Worm (Caenorhabditis elegans) whole organism, late embryonic: ENCODE data around the gene pdi-1.

Source experiments
- K02D7.2 ChIP-seq: sonication (generic microtip); optimal IDR thresholded peaks from 2 replicates; lab custom pipeline; 2017; ENCODE audit warnings: mild to moderate bottlenecking, missing genetic modification characterization, missing compliant biosample characterization
- K09A11.1 ChIP-seq: sonication (generic microtip); optimal IDR thresholded peaks from 2 replicates; lab custom pipeline; 2017; ENCODE audit warnings: antibody characterized with exemption, mild to moderate bottlenecking, missing genetic modification characterization, missing compliant biosample characterization; ENCODE audit not compliant: insufficient read depth
- T23F11.4 ChIP-seq: fragments of 200-800 bp; sonication (Bioruptor generic); optimal IDR thresholded peaks from 2 replicates; lab custom pipeline; 2018; ENCODE audit warnings: mild to moderate bottlenecking, missing genetic modification characterization, missing compliant biosample characterization
- ceh-14 ChIP-seq: sonication (generic microtip); optimal IDR thresholded peaks from 2 replicates; lab custom pipeline; 2016; ENCODE audit warnings: missing genotype, missing genetic modification characterization, missing compliant biosample characterization
- ceh-18 ChIP-seq: sonication (generic microtip); optimal IDR thresholded peaks from 2 replicates; lab custom pipeline; 2016; ENCODE audit warnings: missing genetic modification characterization, missing compliant biosample characterization
- ceh-19 ChIP-seq: fragments of 200-800 bp; sonication (Bioruptor generic); optimal IDR thresholded peaks from 2 replicates; lab custom pipeline; 2018; ENCODE audit warnings: mild to moderate bottlenecking, missing genetic modification characterization, missing compliant biosample characterization
- ceh-30 ChIP-seq: fragments of 150-350 bp; optimal IDR thresholded peaks from 2 replicates; lab custom pipeline; 2014; ENCODE audit warnings: missing biosample characterization, missing genetic modification characterization
- ceh-34 ChIP-seq: sonication (generic microtip); optimal IDR thresholded peaks from 2 replicates; lab custom pipeline; 2016; ENCODE audit warnings: mild to moderate bottlenecking, missing genetic modification characterization, missing compliant biosample characterization
- ceh-45 ChIP-seq: fragments of 200-800 bp; sonication (Bioruptor generic); IDR thresholded peaks from 2 replicates; pipeline ENCODE4 v1.3.6; 2022; ENCODE audit warnings: missing genetic modification reagents, missing genetic modification characterization, missing compliant biosample characterization
- ceh-48 ChIP-seq: sonication (generic microtip); optimal IDR thresholded peaks from 2 replicates; lab custom pipeline; 2016; ENCODE audit warnings: missing genetic modification characterization, inconsistent platforms, missing compliant biosample characterization
- ceh-6 ChIP-seq: fragments of 200-800 bp; sonication (Bioruptor generic); optimal IDR thresholded peaks from 2 replicates; lab custom pipeline; 2018; ENCODE audit warnings: mild to moderate bottlenecking, missing genetic modification characterization, missing compliant biosample characterization
- ceh-9 ChIP-seq: sonication (generic microtip); optimal IDR thresholded peaks from 2 replicates; lab custom pipeline; 2016; ENCODE audit warnings: mild to moderate bottlenecking, missing genetic modification characterization, inconsistent platforms, missing compliant biosample characterization
- dmd-4 ChIP-seq: sonication (generic microtip); optimal IDR thresholded peaks from 2 replicates; lab custom pipeline; 2016; ENCODE audit warnings: borderline replicate concordance, missing genetic modification characterization, missing compliant biosample characterization
- elt-2 ChIP-seq: sonication (generic microtip); optimal IDR thresholded peaks from 2 replicates; lab custom pipeline; 2016; ENCODE audit warnings: missing genetic modification reagents, missing genetic modification characterization, missing compliant biosample characterization
- ets-4 ChIP-seq: sonication (generic microtip); optimal IDR thresholded peaks from 2 replicates; lab custom pipeline; 2016; ENCODE audit warnings: missing genetic modification characterization, missing compliant biosample characterization
- fkh-10 ChIP-seq: fragments of 150-350 bp; optimal IDR thresholded peaks from 2 replicates; lab custom pipeline; 2014; ENCODE audit warnings: missing biosample characterization, missing genetic modification reagents, missing genetic modification characterization
- fkh-6 ChIP-seq: sonication (generic microtip); optimal IDR thresholded peaks from 2 replicates; lab custom pipeline; 2016; ENCODE audit warnings: missing genetic modification characterization, missing compliant biosample characterization
- hlh-13 ChIP-seq: fragments of 200-800 bp; sonication (Bioruptor generic); optimal IDR thresholded peaks from 2 replicates; lab custom pipeline; 2018; ENCODE audit warnings: mild to moderate bottlenecking, missing genetic modification characterization, missing compliant biosample characterization
- hlh-15 ChIP-seq: sonication (generic microtip); optimal IDR thresholded peaks from 2 replicates; lab custom pipeline; 2016; ENCODE audit warnings: missing genetic modification characterization, missing compliant biosample characterization
- hlh-30 ChIP-seq: sonication (generic microtip); optimal IDR thresholded peaks from 2 replicates; lab custom pipeline; 2017; ENCODE audit warnings: antibody characterized with exemption, missing genetic modification characterization, missing compliant biosample characterization; ENCODE audit not compliant: insufficient read depth
- hlh-8 ChIP-seq: sonication (generic microtip); optimal IDR thresholded peaks from 2 replicates; lab custom pipeline; 2016; ENCODE audit warnings: missing genotype, missing genetic modification characterization, missing compliant biosample characterization
- lim-6 ChIP-seq: sonication (generic microtip); optimal IDR thresholded peaks from 2 replicates; lab custom pipeline; 2016; ENCODE audit warnings: missing genetic modification characterization, missing compliant biosample characterization
- nhr-11 ChIP-seq: fragments of 150-350 bp; optimal IDR thresholded peaks from 2 replicates; lab custom pipeline; 2014; ENCODE audit warnings: missing biosample characterization, missing genetic modification characterization
- odd-2 ChIP-seq: sonication (generic microtip); optimal IDR thresholded peaks from 2 replicates; lab custom pipeline; 2017; ENCODE audit warnings: antibody characterized with exemption, mild to moderate bottlenecking, missing genetic modification characterization, missing compliant biosample characterization
- pag-3 ChIP-seq: sonication (generic microtip); optimal IDR thresholded peaks from 2 replicates; lab custom pipeline; 2016; ENCODE audit warnings: missing compliant biosample characterization, missing genetic modification characterization, borderline replicate concordance
- pha-2 ChIP-seq: sonication (generic microtip); optimal IDR thresholded peaks from 2 replicates; lab custom pipeline; 2017; ENCODE audit warnings: mild to moderate bottlenecking, missing genetic modification characterization, missing compliant biosample characterization
- pqm-1 ChIP-seq: sonication (generic microtip); optimal IDR thresholded peaks from 2 replicates; lab custom pipeline; 2016; ENCODE audit warnings: missing genetic modification characterization, missing compliant biosample characterization
- sdc-2 ChIP-seq: sonication (generic microtip); optimal IDR thresholded peaks from 2 replicates; lab custom pipeline; 2016; ENCODE audit warnings: missing genotype, missing genetic modification characterization, missing compliant biosample characterization
- sox-2 ChIP-seq: fragments of 200-800 bp; sonication (Bioruptor generic); IDR thresholded peaks from 2 replicates; pipeline ENCODE4 v1.3.6; 2022; ENCODE audit warnings: missing genetic modification reagents, missing genetic modification characterization, missing compliant biosample characterization
- sox-4 ChIP-seq: sonication (generic microtip); optimal IDR thresholded peaks from 2 replicates; lab custom pipeline; 2017; ENCODE audit warnings: mild to moderate bottlenecking, missing genetic modification characterization, inconsistent platforms, missing compliant biosample characterization
- syd-9 ChIP-seq: sonication (generic microtip); optimal IDR thresholded peaks from 2 replicates; lab custom pipeline; 2016; ENCODE audit warnings: mild to moderate bottlenecking, missing genetic modification characterization, moderate library complexity, missing compliant biosample characterization
- tbx-2 ChIP-seq: sonication (generic microtip); optimal IDR thresholded peaks from 2 replicates; lab custom pipeline; 2016; ENCODE audit warnings: missing genetic modification characterization, missing compliant biosample characterization
- tbx-7 ChIP-seq: sonication (generic microtip); optimal IDR thresholded peaks from 2 replicates; lab custom pipeline; 2016; ENCODE audit warnings: missing genotype, missing genetic modification characterization, missing compliant biosample characterization
- unc-55 ChIP-seq: sonication (generic microtip); optimal IDR thresholded peaks from 2 replicates; lab custom pipeline; 2017; ENCODE audit warnings: missing biosample characterization, missing genetic modification reagents, missing genetic modification characterization
- unc-86 ChIP-seq: sonication (generic microtip); optimal IDR thresholded peaks from 2 replicates; lab custom pipeline; 2016; ENCODE audit warnings: missing genetic modification characterization, missing compliant biosample characterization

The pdi-1 gene

DNA sequence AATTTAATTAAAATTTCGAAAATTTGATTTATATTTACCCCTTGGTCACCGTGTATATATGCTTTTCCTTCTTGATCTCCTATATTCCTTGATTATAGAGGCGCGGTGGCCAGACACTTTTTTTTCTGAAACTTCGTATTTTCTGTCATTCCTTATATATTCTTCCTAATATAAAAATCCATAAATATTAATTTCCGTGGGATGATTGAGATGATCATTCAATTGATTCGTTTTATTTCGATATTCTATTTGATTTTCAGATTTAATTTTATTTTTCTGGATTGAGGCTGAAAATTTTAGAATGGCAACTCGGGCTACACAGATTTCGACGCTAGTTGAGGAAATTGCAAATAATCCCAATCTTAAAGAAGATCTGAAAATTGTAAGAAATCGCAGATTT is 5.3 kb upstream of the pdi-1 start, which contains the start of gene dph-1:
Gene dph-1, plus strand, starts transcription at position 301 of the 400 bp plus-strand sequence.
- TF ChIP-seq odd-2 (tag; lab: Kevin White, UChicago) = no peak
- TF ChIP-seq dmd-4 (tag; lab: Kevin White, UChicago) = no peak
- no peak for TF ChIP-seq hlh-8 (tag; lab: Kevin White, UChicago)
- TF ChIP-seq ceh-48 (tag; lab: Kevin White, UChicago) = no peak
- no peak for TF ChIP-seq fkh-10
- TF ChIP-seq ceh-30 (tag; lab: Kevin White, UChicago) = no peak
- no peak for TF ChIP-seq ceh-14
- TF ChIP-seq ceh-34 (tag; lab: Kevin White, UChicago) = no peak
- TF ChIP-seq ceh-6 (GFP tag; lab: Kevin White, UChicago) = no peak

DNA sequence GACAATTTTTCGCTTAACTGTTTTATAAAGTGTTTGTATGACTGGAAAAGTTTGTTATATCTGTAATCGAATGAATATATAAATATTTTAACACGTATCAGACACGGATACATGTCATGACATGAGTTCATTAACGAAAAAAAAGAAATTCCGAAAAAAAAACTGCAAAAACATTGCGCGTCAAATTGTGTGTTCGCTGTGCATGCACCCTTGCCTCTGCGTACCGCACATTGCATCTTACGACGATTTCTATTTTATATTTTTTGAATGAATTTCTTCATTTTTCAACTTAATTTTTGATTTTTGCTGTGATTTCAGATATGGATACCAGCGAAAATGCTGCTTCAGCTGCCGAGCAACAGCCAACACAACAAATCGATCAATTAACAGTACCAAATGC is 3.7 kb upstream of the pdi-1 start, which contains the start of gene wdr-5.1:
Gene wdr-5.1, plus strand, starts transcription at position 319 of the 400 bp plus-strand sequence.
- no peak for TF ChIP-seq sdc-2 (tag; lab: Kevin White, UChicago)
- no peak for TF ChIP-seq unc-55 (GFP tag; lab: Kevin White, UChicago)
- TF ChIP-seq fkh-6 (tag; lab: Kevin White, UChicago) = no peak
- TF ChIP-seq lim-6 = no peak
- no peak for TF ChIP-seq ets-4 (tag; lab: Kevin White, UChicago)
- TF ChIP-seq ceh-9 (tag; lab: Kevin White, UChicago) = no peak
- TF ChIP-seq fkh-10 = no peak
- no peak for TF ChIP-seq ceh-19 (GFP tag; lab: Kevin White, UChicago)
- TF ChIP-seq K02D7.2 = no peak
- TF ChIP-seq sox-4 (tag; lab: Kevin White, UChicago) = no peak
- TF ChIP-seq ceh-18 (tag; lab: Kevin White, UChicago) = no peak
- TF ChIP-seq tbx-2 (tag; lab: Kevin White, UChicago) = no peak
- no peak for TF ChIP-seq elt-2 (tag; lab: Kevin White, UChicago)

DNA sequence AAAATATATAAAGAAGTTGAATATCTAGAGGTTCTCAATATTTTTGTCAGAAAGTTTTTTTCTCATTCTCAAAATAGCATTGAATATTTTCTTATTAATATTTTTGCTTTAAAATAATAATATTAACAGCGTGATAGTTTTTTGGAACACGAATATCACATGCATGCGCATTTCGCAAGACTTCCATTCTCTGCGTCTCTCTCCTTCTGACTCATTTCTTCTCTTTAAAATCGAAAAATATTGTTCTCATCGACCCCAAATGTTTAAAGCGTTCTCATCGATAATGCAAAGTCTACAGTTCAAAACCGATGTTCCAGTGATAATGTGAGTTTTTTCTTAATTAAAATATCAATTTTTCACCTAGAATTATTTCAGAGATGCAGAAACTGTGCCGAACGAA is 2.1 kb upstream of the pdi-1 start, which contains the start of gene C14B1.3:
Gene C14B1.3, plus strand, starts transcription at position 168 of the 400 bp plus-strand sequence.
- TF ChIP-seq elt-2 (tag; lab: Kevin White, UChicago) (no peak), hlh-30 (tag; lab: Kevin White, UChicago) (peak; percentile 45), pqm-1 (tag; lab: Kevin White, UChicago) (no peak), ceh-48 (tag; lab: Kevin White, UChicago) (no peak), tbx-7 (tag; lab: Kevin White, UChicago) (no peak), dmd-4 (tag; lab: Kevin White, UChicago) (no peak), nhr-11 (tag; lab: Kevin White, UChicago) (no peak), pha-2 (no peak), odd-2 (tag; lab: Kevin White, UChicago) (no peak)

DNA sequence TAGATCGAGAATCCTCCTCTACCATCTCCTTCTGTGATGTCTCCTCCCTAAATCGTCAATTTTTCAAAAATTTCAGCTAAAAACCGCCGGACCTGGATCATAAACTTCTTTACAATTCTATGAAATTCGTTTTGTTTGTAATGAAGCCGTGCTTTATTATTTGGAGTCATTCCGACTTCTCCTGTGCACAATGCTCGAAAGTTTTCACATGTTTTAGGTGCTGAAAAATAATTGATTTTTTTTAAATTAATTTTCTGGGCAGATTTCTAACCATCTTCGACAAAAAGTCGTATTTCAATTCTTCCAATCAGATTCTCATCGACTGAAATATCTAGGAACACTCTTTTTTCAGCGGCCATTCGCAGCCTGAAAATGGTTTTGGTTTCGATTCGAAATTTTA is 2.0 kb downstream of the pdi-1 start, which contains the start of gene cyn-9:
Gene cyn-9, minus strand, starts transcription at position 366 of the 400 bp plus-strand sequence.
- TF ChIP-seq ceh-18 (tag; lab: Kevin White, UChicago) = no peak
- no peak for TF ChIP-seq ceh-45 (GFP tag; lab: Robert Waterston, UW)
- no peak for TF ChIP-seq ceh-9 (tag; lab: Kevin White, UChicago)
- no peak for TF ChIP-seq K09A11.1 (tag; lab: Kevin White, UChicago)
- no peak for TF ChIP-seq ceh-30 (tag; lab: Kevin White, UChicago)
- TF ChIP-seq elt-2 (tag; lab: Kevin White, UChicago) = no peak
- TF ChIP-seq pag-3 (tag; lab: Kevin White, UChicago) = no peak
- TF ChIP-seq tbx-2 (tag; lab: Kevin White, UChicago) = no peak
- no peak for TF ChIP-seq syd-9 (tag; lab: Kevin White, UChicago)
- no peak for TF ChIP-seq unc-86 (tag; lab: Kevin White, UChicago)
- TF ChIP-seq tbx-7 (tag; lab: Kevin White, UChicago) = no peak
- TF ChIP-seq pqm-1 (tag; lab: Kevin White, UChicago) = no peak

DNA sequence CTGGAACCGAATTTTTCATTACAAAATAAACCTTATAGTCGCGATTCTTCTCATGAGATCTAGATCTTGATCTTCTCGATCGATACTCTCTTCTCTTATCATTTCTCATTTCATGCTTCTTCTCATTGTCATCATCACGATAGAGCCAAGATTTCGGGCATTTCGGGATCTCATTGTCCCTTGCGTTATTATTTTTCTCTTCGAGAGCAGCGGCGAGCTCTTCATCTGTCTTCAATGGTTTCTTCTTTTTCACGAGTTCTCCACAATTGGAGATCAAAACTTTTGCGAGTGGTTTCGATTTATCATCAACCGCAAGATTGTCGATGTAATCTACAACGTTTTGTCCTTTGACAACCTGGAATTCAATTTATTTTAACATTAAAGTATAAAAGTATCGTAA is 2.9 kb downstream of the pdi-1 start:
- no peak for TF ChIP-seq unc-55 (GFP tag; lab: Kevin White, UChicago)
- TF ChIP-seq hlh-15 (tag; lab: Kevin White, UChicago) = no peak
- no peak for TF ChIP-seq T23F11.4 (GFP tag; lab: Kevin White, UChicago)
- TF ChIP-seq hlh-13 (GFP tag; lab: Kevin White, UChicago) = no peak
- no peak for TF ChIP-seq sox-2 (GFP tag; lab: Robert Waterston, UW)
- TF ChIP-seq, all 69 proteins: peak for 0
